Fruit fly (Drosophila melanogaster): Measurements from ENCODE around the gene TfIIA-L.

TfIIA-L gene

DNA sequence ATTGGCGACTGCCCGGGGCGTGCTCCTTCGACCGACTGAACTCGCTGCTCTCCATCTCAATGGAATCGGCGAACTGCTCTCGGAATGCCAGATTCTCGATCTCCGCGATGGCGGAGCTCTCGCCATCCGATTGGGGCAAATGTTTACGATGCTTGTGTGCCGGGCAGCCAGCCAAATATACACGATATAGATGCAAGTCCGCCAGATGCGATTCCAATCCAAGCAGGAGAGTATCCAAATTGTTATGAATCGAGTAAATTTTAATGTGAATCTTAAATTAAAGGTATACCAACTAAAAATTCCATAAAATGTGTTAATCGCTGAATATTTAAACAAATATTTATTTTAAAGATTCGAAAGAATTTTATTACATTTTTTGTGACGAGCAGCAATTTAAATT is 3.0 kb upstream of the TfIIA-L start, which contains the start of gene CG5984:
TSS of gene CG5984 (minus strand) at position 101 of the 400 bp plus-strand sequence.
- TF ChIP-seq CG8478 (optimal IDR thresholded peaks at IDR 0.05) (no peak), CTCF (optimal IDR thresholded peaks at IDR 0.05) (no peak)

dm6 chr3R:27253136-27253920 is 2.4 kb downstream of the TfIIA-L start, which contains the start of gene pll:
Gene pll, minus strand, starts transcription at chr3R:27253182.
- TF ChIP-seq CTCF (optimal IDR thresholded peaks at IDR 0.05) (no peak), CG8478 (optimal IDR thresholded peaks at IDR 0.05) (no peak)

dm6 chr3R:27253921-27254376 is 3.0 kb downstream of the TfIIA-L start:
- TF ChIP-seq CG8478 (optimal IDR thresholded peaks at IDR 0.05): no peak

DNA sequence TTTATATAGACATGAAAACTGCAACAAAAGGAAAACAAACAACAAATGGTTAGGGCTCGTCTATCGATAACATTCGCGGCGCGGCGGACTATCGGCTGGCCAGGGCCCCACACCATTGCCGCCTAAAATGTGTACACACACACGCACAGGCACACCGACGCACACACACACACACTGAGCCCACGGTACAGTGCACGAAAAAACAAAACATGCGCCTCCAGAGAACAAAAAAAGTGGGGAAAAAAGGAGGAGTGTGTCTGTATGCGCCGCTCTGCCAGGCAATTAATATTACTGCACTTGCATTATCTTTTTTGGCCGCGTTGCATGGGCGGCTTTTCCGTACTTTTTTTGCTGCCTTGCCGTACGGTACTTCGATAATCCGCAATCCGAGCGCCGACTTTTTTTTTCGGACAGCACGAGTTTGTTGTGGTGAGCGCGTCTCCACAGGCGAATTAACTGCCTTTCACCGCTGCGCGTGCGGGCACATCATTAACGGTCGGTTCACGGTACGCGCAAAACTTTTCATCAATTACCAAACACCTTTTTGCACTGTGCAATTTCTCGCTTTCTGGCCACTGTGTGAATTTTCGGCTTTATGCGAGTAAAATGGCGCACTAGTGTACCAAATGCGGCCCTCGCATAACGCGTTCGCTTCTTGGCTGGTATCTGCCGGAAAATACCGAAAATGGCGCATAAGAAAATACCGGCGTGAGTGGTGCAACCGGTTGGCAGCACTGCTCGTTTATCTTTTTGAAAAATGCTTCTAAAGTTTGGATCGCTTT is 12.7 kb downstream of the TfIIA-L start, which contains the start of gene woc:
TSS of gene woc (minus strand) at position 622 of the 782 bp plus-strand sequence.
- TF ChIP-seq CG8478 (optimal IDR thresholded peaks at IDR 0.05): no peak
- TF ChIP-seq CTCF (optimal IDR thresholded peaks at IDR 0.05): peak; percentile 24 to 33

dm6 chr3R:27265330-27265729 is 14.4 kb downstream of the TfIIA-L start, which contains the start of the genes CG14262 and CG14260:
Gene CG14262, minus strand, starts transcription at chr3R:27265430.
Gene CG14260, plus strand, starts transcription at chr3R:27265457.
- TF ChIP-seq CTCF (optimal IDR thresholded peaks at IDR 0.05) (no peak), CG8478 (optimal IDR thresholded peaks at IDR 0.05) (no peak)

DNA sequence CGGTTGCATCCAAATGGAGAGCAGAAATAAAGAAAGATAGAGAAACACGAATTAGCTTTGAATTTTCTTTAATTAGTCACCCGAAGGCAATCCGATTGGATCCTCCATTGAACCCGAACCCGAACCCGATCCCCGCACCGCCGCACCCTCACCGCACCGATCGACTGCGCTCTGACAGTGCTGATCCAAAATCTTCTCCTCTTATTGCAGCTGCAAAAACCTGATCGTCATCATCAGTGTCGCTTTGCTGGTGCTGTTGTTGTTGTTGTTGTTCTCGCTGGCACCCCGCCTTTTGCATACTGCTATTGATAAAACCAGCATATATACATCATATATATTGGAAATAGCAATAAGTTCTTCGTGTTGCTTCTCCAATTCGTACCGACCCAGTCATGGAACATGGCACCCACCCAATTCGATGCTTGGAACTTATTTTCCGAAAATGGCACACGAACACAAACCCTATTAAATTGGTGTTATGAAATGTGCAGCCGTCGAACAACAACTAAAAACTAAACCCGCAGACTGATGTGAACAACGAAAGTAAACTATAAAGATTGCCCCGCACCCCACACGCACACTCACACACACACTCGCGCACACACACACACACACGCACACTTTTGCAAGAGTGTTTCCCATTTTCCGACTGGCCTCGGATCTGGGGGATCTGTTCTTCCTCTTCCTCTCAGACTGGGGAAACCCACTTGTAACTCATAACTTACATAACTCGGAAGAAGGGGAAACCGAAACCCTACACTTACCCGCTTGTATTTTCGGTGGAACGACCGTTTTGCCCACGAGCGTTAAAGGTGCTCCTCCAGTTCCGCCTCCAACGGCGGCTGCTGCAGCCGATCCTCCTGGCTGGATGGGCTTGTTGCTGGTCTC is 19.7 kb downstream of the TfIIA-L start:
- no peak for TF ChIP-seq CTCF (optimal IDR thresholded peaks at IDR 0.05)
- no peak for TF ChIP-seq CG8478 (optimal IDR thresholded peaks at IDR 0.05)

DNA sequence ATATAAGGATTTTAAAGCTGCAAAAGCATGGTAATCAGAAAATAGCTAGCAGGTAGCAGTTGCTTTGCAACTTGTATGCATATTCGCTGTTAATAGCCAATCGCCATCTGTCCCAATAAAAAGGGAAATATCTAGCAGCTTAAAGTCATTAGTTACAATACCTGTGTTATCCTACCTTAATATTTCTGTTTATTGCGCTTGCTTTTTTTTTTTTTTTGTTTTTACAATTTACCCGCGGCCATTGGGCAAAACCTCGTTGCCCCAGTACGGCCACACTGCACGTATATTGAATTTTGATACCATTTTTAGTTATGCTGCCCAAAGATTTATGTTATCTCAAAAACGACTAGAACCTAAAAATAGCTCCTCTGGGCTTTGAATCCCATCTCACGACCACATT is 21.3 kb downstream of the TfIIA-L start:
- TF ChIP-seq CTCF (optimal IDR thresholded peaks at IDR 0.05) (no peak), CG8478 (optimal IDR thresholded peaks at IDR 0.05) (no peak)

dm6 chr3R:27273118-27274062 is 22.5 kb downstream of the TfIIA-L start, which contains the start of gene CG5934:
Gene CG5934, plus strand, starts transcription at chr3R:27273705.
- TF ChIP-seq CTCF (optimal IDR thresholded peaks at IDR 0.05): peak in 1 of 2 experiments; percentile 3
- TF ChIP-seq CG8478 (optimal IDR thresholded peaks at IDR 0.05): no peak

DNA sequence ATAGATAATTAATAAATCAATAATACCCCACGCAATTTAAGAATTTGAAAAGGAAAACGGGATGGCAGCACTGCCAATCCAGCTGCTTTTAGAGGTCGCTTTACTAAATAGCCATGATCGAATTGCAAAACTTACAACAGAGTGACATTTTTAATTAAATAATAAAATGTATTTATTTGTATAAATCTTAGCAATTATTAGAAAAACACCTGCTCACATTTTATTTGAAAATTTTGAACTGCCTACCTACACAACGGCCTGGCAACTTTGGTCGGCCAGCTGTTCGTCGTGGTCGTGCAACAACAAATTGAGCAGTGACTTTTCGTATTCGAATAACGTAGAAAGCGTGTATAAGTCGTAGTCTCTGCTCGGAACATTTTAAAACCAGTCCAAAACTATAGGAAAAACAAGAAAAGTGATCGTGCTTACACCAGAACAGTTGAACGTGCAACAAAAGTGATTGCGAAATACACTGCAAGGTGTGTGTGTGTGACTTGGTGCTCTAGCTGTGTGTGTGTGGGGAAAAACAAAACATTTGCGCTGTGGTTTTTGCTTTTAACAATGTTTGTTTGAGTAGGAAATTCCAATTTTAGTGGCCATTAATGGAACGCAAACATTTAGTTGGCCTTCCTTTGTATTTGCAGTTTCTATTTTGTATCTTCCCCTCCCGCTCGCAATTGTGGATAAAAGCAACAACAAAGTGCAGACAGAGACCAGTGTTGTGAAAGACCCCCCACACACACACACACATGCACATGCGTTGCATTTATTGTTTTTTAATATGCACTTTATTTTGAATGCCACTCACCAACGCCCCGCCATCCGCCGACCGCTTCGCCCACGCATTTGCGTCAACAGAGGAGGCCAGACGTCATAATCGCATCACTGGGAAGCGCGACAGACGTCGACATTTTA is 23.9 kb downstream of the TfIIA-L start, which contains the start of gene CG5938:
TSS of gene CG5938 (plus strand) at position 262 of the 915 bp plus-strand sequence.
- no peak for TF ChIP-seq CTCF (optimal IDR thresholded peaks at IDR 0.05)
- TF ChIP-seq CG8478 (optimal IDR thresholded peaks at IDR 0.05): no peak

DNA sequence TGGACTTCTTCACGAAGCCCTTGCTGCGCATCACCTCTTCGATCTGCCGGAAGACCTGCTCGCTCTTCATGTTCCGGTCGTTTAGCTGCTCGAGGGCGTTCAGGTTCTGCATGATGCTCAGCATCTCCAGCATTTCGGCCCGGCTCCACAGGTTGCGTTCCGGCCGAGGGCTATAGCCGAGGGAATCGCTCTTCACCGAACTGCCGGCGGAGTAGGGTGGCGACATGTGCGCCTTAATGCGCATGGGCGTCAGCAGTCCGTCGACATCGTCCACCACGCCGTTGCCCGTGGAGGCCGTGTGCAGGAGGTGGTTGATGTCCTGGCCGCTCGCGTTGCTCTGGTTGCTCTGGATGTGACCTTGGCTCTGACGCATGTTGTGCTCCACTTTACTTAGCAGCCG is 28.6 kb downstream of the TfIIA-L start:
- TF ChIP-seq CG8478 (optimal IDR thresholded peaks at IDR 0.05) (no peak), CTCF (optimal IDR thresholded peaks at IDR 0.05) (no peak)

dm6 chr3R:27281022-27281810 is 30.3 kb downstream of the TfIIA-L start:
- TF ChIP-seq CG8478 (optimal IDR thresholded peaks at IDR 0.05): no peak
- peak; percentile 3 to 15 for TF ChIP-seq CTCF (optimal IDR thresholded peaks at IDR 0.05)

dm6 chr3R:27281811-27282131 is 30.9 kb downstream of the TfIIA-L start:
- peak in 1 of 2 experiments; percentile 16 for TF ChIP-seq CTCF (optimal IDR thresholded peaks at IDR 0.05)
- no peak for TF ChIP-seq CG8478 (optimal IDR thresholded peaks at IDR 0.05)
